Fruit fly (Drosophila melanogaster): ENCODE data around the gene CG9030.

- TF ChIP-seq psq (GFP tag; optimal IDR thresholded peaks at IDR 0.05) = no peak
- peak; percentile 54 for TF ChIP-seq Hnf4 (GFP tag; optimal IDR thresholded peaks at IDR 0.05)
- no peak for TF ChIP-seq OdsH (GFP tag; optimal IDR thresholded peaks at IDR 0.05)
- TF ChIP-seq lola (GFP tag; optimal IDR thresholded peaks at IDR 0.05) = no peak
- no peak for TF ChIP-seq pan (optimal IDR thresholded peaks at IDR 0.05)
Observed at dm6 chrX:14951346-14951862, 3.5 kb downstream of the CG9030 start.
